Worm (Caenorhabditis elegans) whole organism, L1 larva: ENCODE measurements around the gene C06C6.8.

ENCODE experiments used
- ama-1 ChIP-seq: fragments of 150-350 bp; optimal IDR thresholded peaks from 2 replicates; lab custom pipeline; 2014
- mab-9 ChIP-seq: fragments of 200-800 bp; sonication (Bioruptor generic); IDR thresholded peaks from 2 replicates; pipeline ENCODE4 v1.3.6; 2022; ENCODE audit warnings: missing genetic modification reagents, missing genetic modification characterization, missing compliant biosample characterization
- mdl-1 ChIP-seq, 2 experiments: fragments of 150-350 bp; optimal IDR thresholded peaks; 2 replicates each; lab custom pipeline; 2014 to 2017; ENCODE audit warnings: missing biosample characterization in 2 of 2, missing genetic modification characterization in 2 of 2, inconsistent platforms in 1 of 2

DNA sequence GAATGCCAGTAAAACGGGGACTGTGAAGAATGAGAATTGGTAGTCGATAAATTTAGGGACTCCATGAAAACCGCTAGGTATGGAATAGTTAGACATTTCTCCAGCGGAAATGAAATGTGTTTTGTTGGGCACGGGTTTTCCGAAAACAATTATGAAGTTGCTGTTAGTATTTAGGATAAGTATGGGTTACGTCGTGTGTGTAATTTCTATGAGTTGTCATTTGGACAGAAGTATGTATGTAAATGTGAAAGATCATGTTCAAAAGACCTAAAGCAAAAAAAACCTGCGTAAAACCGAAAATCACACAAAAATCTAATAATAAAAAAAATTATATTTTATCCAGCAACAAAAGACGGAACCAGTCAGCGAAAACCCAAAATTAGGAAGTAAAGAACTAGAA is 24.5 kb upstream of the C06C6.8 start, which contains the start of gene sru-23:
- no peak for TF ChIP-seq mab-9 (GFP tag; lab: Robert Waterston, UW)
- TF ChIP-seq ama-1 (lab: Kevin White, UChicago), result no peak
- no peak for TF ChIP-seq mdl-1 (tag; optimal IDR thresholded peaks at IDR 0.05; lab: Kevin White, UChicago)
